Fruit fly (Drosophila melanogaster) whole organism, wandering third instar larva: ENCODE data around the gene Jon65Aiv.

Experiments used
- Abd-B ChIP-seq: fragments of >200 bp; optimal IDR thresholded peaks from 2 replicates; lab custom pipeline; 2017; ENCODE audit warnings: missing biosample characterization, missing genetic modification characterization
- CG32264 ChIP-seq: fragments of 200-800 bp; sonication (Bioruptor generic); optimal IDR thresholded peaks from 2 replicates; lab custom pipeline; 2016; ENCODE audit warnings: missing biosample characterization, missing genetic modification characterization
- CG9705 ChIP-seq: fragments of 200-800 bp; sonication (Bioruptor generic); optimal IDR thresholded peaks from 2 replicates; lab custom pipeline; 2018; ENCODE audit warnings: missing biosample characterization, mild to moderate bottlenecking, missing genetic modification characterization
- CrebA ChIP-seq: fragments of 200-800 bp; sonication (Bioruptor generic); optimal IDR thresholded peaks from 2 replicates; lab custom pipeline; 2016; ENCODE audit warnings: missing biosample characterization, mild to moderate bottlenecking, missing genetic modification characterization, borderline replicate concordance
- Dfd ChIP-seq: fragments of >200 bp; optimal IDR thresholded peaks from 2 replicates; lab custom pipeline; 2017; ENCODE audit warnings: missing biosample characterization, missing genetic modification characterization
- Dif ChIP-seq: fragments of 200-275, 200-300 bp; sonication (Bioruptor generic); optimal IDR thresholded peaks from 2 replicates; lab custom pipeline; 2018; ENCODE audit warnings: missing biosample characterization, missing genetic modification characterization; ENCODE audit not compliant: partially characterized antibody
- GATAd ChIP-seq: sonication (Bioruptor generic); optimal IDR thresholded peaks from 2 replicates; lab custom pipeline; 2016; ENCODE audit warnings: missing biosample characterization, missing genetic modification characterization
- HLH106 ChIP-seq: fragments of 200-800 bp; optimal IDR thresholded peaks from 3 replicates; lab custom pipeline; 2019; ENCODE audit warnings: missing biosample characterization, mild to moderate bottlenecking, missing genetic modification characterization, moderate library complexity
- Hnf4 ChIP-seq: fragments of 200-800 bp; sonication (Bioruptor generic); optimal IDR thresholded peaks from 2 replicates; lab custom pipeline; 2016; ENCODE audit warnings: missing biosample characterization, mild to moderate bottlenecking, missing genetic modification characterization
- Hr78 ChIP-seq: fragments of >200 bp; optimal IDR thresholded peaks from 2 replicates; lab custom pipeline; 2017; ENCODE audit warnings: missing biosample characterization, missing genetic modification characterization
- Hr83 ChIP-seq: fragments of 200-300 bp; sonication (Bioruptor generic); optimal IDR thresholded peaks from 2 replicates; lab custom pipeline; 2016; ENCODE audit warnings: missing biosample characterization, mild to moderate bottlenecking, missing genetic modification characterization, moderate library complexity; ENCODE audit not compliant: poor library complexity, severe bottlenecking
- Jra ChIP-seq: sonication (Bioruptor generic); optimal IDR thresholded peaks from 2 replicates; lab custom pipeline; 2016; ENCODE audit warnings: missing biosample characterization, missing genetic modification characterization
- Mio ChIP-seq: sonication (Bioruptor generic); optimal IDR thresholded peaks from 2 replicates; lab custom pipeline; 2016; ENCODE audit warnings: missing biosample characterization, missing genetic modification characterization
- Myc ChIP-seq: fragments of >200 bp; optimal IDR thresholded peaks from 2 replicates; lab custom pipeline; 2017
- N ChIP-seq: fragments of >200 bp; optimal IDR thresholded peaks from 2 replicates; lab custom pipeline; 2018; ENCODE audit warnings: missing biosample characterization, missing external identifiers, missing genetic modification characterization
- OdsH ChIP-seq: fragments of 200-800 bp; sonication (Bioruptor generic); optimal IDR thresholded peaks from 2 replicates; lab custom pipeline; 2016; ENCODE audit warnings: missing biosample characterization, mild to moderate bottlenecking, missing genetic modification characterization
- Rel ChIP-seq, 2 experiments: fragments of 200-800 bp; sonication (Bioruptor generic) in 1 of 2; optimal IDR thresholded peaks; 2 replicates in 1 of 2; 3 replicates in 1 of 2; lab custom pipeline; 2016 to 2019; ENCODE audit warnings: mild to moderate bottlenecking in 2 of 2, missing biosample characterization in 2 of 2, missing genetic modification characterization in 2 of 2, moderate library complexity in 1 of 2
- Sp1 ChIP-seq: fragments of 200-800 bp; sonication (Bioruptor generic); optimal IDR thresholded peaks from 3 replicates; lab custom pipeline; 2019; ENCODE audit warnings: missing biosample characterization, mild to moderate bottlenecking, missing genetic modification characterization, moderate library complexity
- Vsx2 ChIP-seq: fragments of 200-300, 225-300 bp; sonication (Bioruptor generic); optimal IDR thresholded peaks from 2 replicates; lab custom pipeline; 2018; ENCODE audit warnings: missing biosample characterization, missing genetic modification characterization; ENCODE audit not compliant: partially characterized antibody
- br ChIP-seq: fragments of 200-800 bp; sonication (Bioruptor generic); optimal IDR thresholded peaks from 2 replicates; lab custom pipeline; 2016; ENCODE audit warnings: missing biosample characterization, missing genetic modification characterization
- brk ChIP-seq: fragments of 200-800 bp; sonication (Bioruptor generic); optimal IDR thresholded peaks from 2 replicates; lab custom pipeline; 2016; ENCODE audit warnings: missing biosample characterization, mild to moderate bottlenecking, missing genetic modification characterization
- dl ChIP-seq, 2 experiments: fragments of 175-275, 200-275 bp in 1 of 2; fragments of 200-275 bp in 1 of 2; sonication (Bioruptor generic); optimal IDR thresholded peaks; lab custom pipeline; 2018; ENCODE audit warnings: mild to moderate bottlenecking in 2 of 2, missing biosample characterization in 2 of 2, missing genetic modification characterization in 2 of 2, moderate library complexity in 2 of 2; ENCODE audit not compliant: partially characterized antibody in 2 of 2, insufficient read depth in 1 of 2
- dmrt93B ChIP-seq: fragments of 200-800 bp; sonication (Bioruptor generic); optimal IDR thresholded peaks from 2 replicates; lab custom pipeline; 2018; ENCODE audit warnings: missing biosample characterization, mild to moderate bottlenecking, missing genetic modification characterization
- dsf ChIP-seq: sonication (Bioruptor generic); optimal IDR thresholded peaks from 2 replicates; lab custom pipeline; 2016; ENCODE audit warnings: missing biosample characterization, missing genetic modification characterization, borderline replicate concordance
- ey ChIP-seq: fragments of 200-800 bp; sonication (Bioruptor generic); optimal IDR thresholded peaks from 2 replicates; lab custom pipeline; 2016; ENCODE audit warnings: missing biosample characterization, missing genetic modification characterization
- foxo ChIP-seq, 2 experiments: fragments of 200-800 bp; sonication (Bioruptor generic); optimal IDR thresholded peaks; 2 replicates in 1 of 2; 3 replicates in 1 of 2; lab custom pipeline; 2016 to 2017; ENCODE audit warnings: missing biosample characterization in 2 of 2, missing genetic modification characterization in 2 of 2
- fru ChIP-seq: fragments of 200-800 bp; sonication (Bioruptor generic); optimal IDR thresholded peaks from 3 replicates; lab custom pipeline; 2016; ENCODE audit warnings: missing biosample characterization, mild to moderate bottlenecking, missing genetic modification characterization
- h ChIP-seq: fragments of 200-800 bp; sonication (Bioruptor generic); optimal IDR thresholded peaks from 3 replicates; lab custom pipeline; 2016; ENCODE audit warnings: missing biosample characterization, mild to moderate bottlenecking, missing genetic modification characterization
- jim ChIP-seq: fragments of 175-275, 200-325 bp; sonication (Bioruptor generic); optimal IDR thresholded peaks from 2 replicates; lab custom pipeline; 2016; ENCODE audit warnings: missing biosample characterization, mild to moderate bottlenecking, missing genetic modification characterization
- lola ChIP-seq: fragments of >200 bp; optimal IDR thresholded peaks from 2 replicates; lab custom pipeline; 2017; ENCODE audit warnings: missing biosample characterization, missing genetic modification characterization
- pan ChIP-seq: fragments of >200 bp; optimal IDR thresholded peaks from 2 replicates; lab custom pipeline; 2017
- psq ChIP-seq: fragments of 200-800 bp; sonication (Bioruptor generic); optimal IDR thresholded peaks from 3 replicates; lab custom pipeline; 2017; ENCODE audit warnings: missing biosample characterization, mild to moderate bottlenecking, missing genetic modification characterization, moderate library complexity
- rgr ChIP-seq: fragments of 200-800 bp; sonication (Bioruptor generic); optimal IDR thresholded peaks from 3 replicates; lab custom pipeline; 2016; ENCODE audit warnings: missing biosample characterization, mild to moderate bottlenecking, missing genetic modification characterization
- sage ChIP-seq: fragments of 200-800 bp; sonication (Bioruptor generic); optimal IDR thresholded peaks from 2 replicates; lab custom pipeline; 2016; ENCODE audit warnings: missing biosample characterization, mild to moderate bottlenecking, missing genetic modification characterization
- sv ChIP-seq: fragments of 200-800 bp; sonication (Bioruptor generic); optimal IDR thresholded peaks from 3 replicates; lab custom pipeline; 2016; ENCODE audit warnings: missing biosample characterization, missing genetic modification characterization
- tai ChIP-seq: sonication (Bioruptor generic); optimal IDR thresholded peaks from 2 replicates; lab custom pipeline; 2016; ENCODE audit warnings: missing biosample characterization, missing genetic modification characterization
- usp ChIP-seq: fragments of >200 bp; optimal IDR thresholded peaks from 2 replicates; lab custom pipeline; 2017; ENCODE audit warnings: missing biosample characterization, missing genetic modification characterization
- woc ChIP-seq: sonication (Bioruptor generic); optimal IDR thresholded peaks from 2 replicates; lab custom pipeline; 2016; ENCODE audit warnings: missing biosample characterization, mild to moderate bottlenecking, missing genetic modification characterization

Gene Jon65Aiv

dm6 chr3L:6052021-6052420 is 13.1 kb downstream of the Jon65Aiv start, which contains the start of gene Jon65Aii:
Gene Jon65Aii, plus strand, starts transcription at chr3L:6052321.
- TF ChIP-seq brk (GFP tag; lab: Kevin White, UChicago) (no peak), dsf (GFP tag; lab: Kevin White, UChicago) (no peak), h (GFP tag; lab: Kevin White, UChicago) (no peak), ey (GFP tag; lab: Kevin White, UChicago) (no peak)

DNA sequence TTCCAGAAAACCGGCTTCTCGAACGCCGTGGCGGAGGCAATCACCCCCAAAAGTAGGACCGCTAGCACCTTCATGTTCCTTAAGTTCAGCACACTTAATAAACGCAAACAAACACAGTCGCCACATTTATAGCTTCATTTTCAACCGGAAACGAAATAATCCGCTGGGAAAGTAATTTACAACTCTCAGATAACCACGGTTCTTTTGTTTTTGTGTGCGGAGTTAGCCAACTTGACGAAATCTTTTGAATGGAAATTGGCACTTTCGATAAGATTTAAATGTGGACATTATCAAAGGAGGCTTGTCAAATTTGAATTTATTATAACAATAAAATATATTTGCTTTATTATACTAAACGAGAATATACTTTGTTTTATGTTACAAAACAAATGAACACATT is 15.4 kb downstream of the Jon65Aiv start, which contains the start of gene Jon65Ai:
Gene Jon65Ai, minus strand, starts transcription at position 101 of the 400 bp plus-strand sequence.
- TF ChIP-seq CG32264: no peak
- no peak for TF ChIP-seq Rel (GFP tag; optimal IDR thresholded peaks at IDR 0.05; lab: Kevin White, UChicago)
- TF ChIP-seq Rel (tag; optimal IDR thresholded peaks at IDR 0.05; lab: Kevin White, UChicago): peak; percentile 80
- no peak for TF ChIP-seq rgr
- TF ChIP-seq dmrt93B (GFP tag; lab: Kevin White, UChicago): no peak

- TF ChIP-seq N (no peak), Dif (GFP tag; lab: Kevin White, UChicago) (no peak), dmrt93B (GFP tag; lab: Kevin White, UChicago) (peak; percentile 14), Dfd (GFP tag; lab: Kevin White, UChicago) (no peak), sage (GFP tag; lab: Kevin White, UChicago) (no peak), br (GFP tag; lab: Kevin White, UChicago) (no peak), Rel (GFP tag; optimal IDR thresholded peaks at IDR 0.05; lab: Kevin White, UChicago) (no peak), Rel (tag; optimal IDR thresholded peaks at IDR 0.05; lab: Kevin White, UChicago) (peak; percentile 25), dsf (GFP tag; lab: Kevin White, UChicago) (no peak), Hr78 (GFP tag; lab: Kevin White, UChicago) (no peak), pan (no peak), fru (GFP tag; lab: Kevin White, UChicago) (no peak), lola (no peak), CG32264 (no peak), dl (GFP tag; optimal IDR thresholded peaks at IDR 0.05; lab: Kevin White, UChicago; ENCODE audit: insufficient read depth in 1 of 2, partially characterized antibody in 2 of 2) (no peak), Sp1 (no peak), brk (GFP tag; lab: Kevin White, UChicago) (no peak), h (GFP tag; lab: Kevin White, UChicago) (peak; percentile 5), jim (GFP tag; lab: Kevin White, UChicago) (no peak), CrebA (GFP tag; lab: Kevin White, UChicago) (no peak), Hr83 (GFP tag; lab: Kevin White, UChicago) (peak; percentile 27), Abd-B (GFP tag; lab: Kevin White, UChicago) (no peak), Vsx2 (GFP tag; lab: Kevin White, UChicago) (no peak), psq (GFP tag; lab: Kevin White, UChicago) (no peak), Myc (peak; percentile 46), Mio (GFP tag; lab: Kevin White, UChicago) (no peak), CG9705 (GFP tag; lab: Kevin White, UChicago) (no peak), rgr (no peak), sv (GFP tag; lab: Kevin White, UChicago) (no peak), OdsH (GFP tag; lab: Kevin White, UChicago) (no peak), HLH106 (tag; lab: Kevin White, UChicago) (no peak), usp (GFP tag; lab: Kevin White, UChicago) (no peak), ey (GFP tag; lab: Kevin White, UChicago) (no peak), GATAd (no peak), Jra (GFP tag; lab: Kevin White, UChicago) (no peak), woc (GFP tag; lab: Kevin White, UChicago) (no peak), foxo (GFP tag; optimal IDR thresholded peaks at IDR 0.05; lab: Kevin White, UChicago) (no peak), tai (GFP tag; lab: Kevin White, UChicago) (no peak), Hnf4 (GFP tag; lab: Kevin White, UChicago) (no peak)
These were observed 15.8 kb downstream of the Jon65Aiv start, which contains the start of gene tant for dm6 chr3L:6054803-6055202. Gene tant, plus strand, starts transcription at chr3L:6055136.
